Fruit fly (Drosophila melanogaster) whole organism, embryonic: ENCODE data around the gene Ask1.

ENCODE experiments used
- Asciz ChIP-seq: fragments of 200-800 bp; sonication (Bioruptor generic); optimal IDR thresholded peaks from 2 replicates; lab custom pipeline; 2017; ENCODE audit warnings: missing biosample characterization, mild to moderate bottlenecking, missing genetic modification characterization, missing genetic modification reagents
- B-H2 ChIP-seq: fragments of 200-800 bp; sonication (Bioruptor generic); optimal IDR thresholded peaks from 2 replicates; lab custom pipeline; 2018; ENCODE audit warnings: missing biosample characterization, mild to moderate bottlenecking, missing genetic modification characterization
- CG11085 ChIP-seq: fragments of 200-800 bp; sonication (Bioruptor generic); IDR thresholded peaks from 2 replicates; pipeline ENCODE4 v1.3.6; 2022; ENCODE audit warnings: missing biosample characterization, missing genetic modification characterization
- CG11723 ChIP-seq: fragments of 200-800 bp; sonication (Bioruptor generic); optimal IDR thresholded peaks from 2 replicates; lab custom pipeline; 2017; ENCODE audit warnings: missing biosample characterization, mild to moderate bottlenecking, missing genetic modification characterization
- CG13287 ChIP-seq: fragments of 200-800 bp; sonication (Bioruptor generic); IDR thresholded peaks from 2 replicates; pipeline ENCODE4 v1.3.6; 2022; ENCODE audit warnings: missing biosample characterization, missing genetic modification characterization; ENCODE audit not compliant: partially characterized antibody
- CG13894 ChIP-seq: fragments of 200-800 bp; sonication (Bioruptor generic); optimal IDR thresholded peaks from 3 replicates; lab custom pipeline; 2018; ENCODE audit warnings: missing biosample characterization, mild to moderate bottlenecking, missing genetic modification characterization, moderate library complexity
- CG16813 ChIP-seq: fragments of 200-800 bp; sonication (Bioruptor generic); IDR thresholded peaks from 3 replicates; pipeline ENCODE4 v1.3.6; 2022; ENCODE audit warnings: missing biosample characterization, missing genetic modification characterization; ENCODE audit not compliant: partially characterized antibody
- CG1792 ChIP-seq: fragments of 200-800 bp; sonication (Bioruptor generic); optimal IDR thresholded peaks from 2 replicates; lab custom pipeline; 2016; ENCODE audit warnings: missing biosample characterization, missing genetic modification characterization
- CG2889 ChIP-seq: fragments of 200-800 bp; sonication (Bioruptor generic); IDR thresholded peaks from 3 replicates; pipeline ENCODE4 v1.3.6; 2022; ENCODE audit warnings: missing biosample characterization, missing genetic modification characterization
- CG31388 ChIP-seq: fragments of 200-800 bp; sonication (Bioruptor generic); optimal IDR thresholded peaks from 2 replicates; lab custom pipeline; 2016; ENCODE audit warnings: missing biosample characterization, missing genetic modification characterization
- CG34422 ChIP-seq: fragments of 200-800 bp; sonication (Bioruptor generic); IDR thresholded peaks from 3 replicates; pipeline ENCODE4 v1.3.6; 2022; ENCODE audit warnings: missing biosample characterization, missing genetic modification characterization
- CG42726 ChIP-seq: fragments of 200-800 bp; sonication (Bioruptor generic); IDR thresholded peaks from 2 replicates; pipeline ENCODE4 v1.3.6; 2022; ENCODE audit warnings: missing biosample characterization, missing genetic modification characterization; ENCODE audit not compliant: partially characterized antibody
- CG4328 ChIP-seq: fragments of 200-800 bp; sonication (Bioruptor generic); optimal IDR thresholded peaks from 3 replicates; lab custom pipeline; 2017; ENCODE audit warnings: missing biosample characterization, missing genetic modification reagents, missing genetic modification characterization
- CG9437 ChIP-seq: fragments of 200-800 bp; sonication (Bioruptor generic); optimal IDR thresholded peaks from 2 replicates; lab custom pipeline; 2018; ENCODE audit warnings: missing biosample characterization, mild to moderate bottlenecking, missing genetic modification characterization
- CG9727 ChIP-seq: fragments of 200-800 bp; sonication (Bioruptor generic); optimal IDR thresholded peaks from 3 replicates; lab custom pipeline; 2017; ENCODE audit warnings: missing biosample characterization, mild to moderate bottlenecking, missing genetic modification characterization
- Camta ChIP-seq: fragments of 200-800 bp; sonication (Bioruptor generic); optimal IDR thresholded peaks from 2 replicates; lab custom pipeline; 2016; ENCODE audit warnings: missing biosample characterization, missing genetic modification characterization
- CkIIα-i1 ChIP-seq: fragments of 200-800 bp; sonication (Bioruptor generic); IDR thresholded peaks from 2 replicates; pipeline ENCODE4 v1.3.6; 2022; ENCODE audit warnings: missing biosample characterization, missing genetic modification characterization
- HLH3B ChIP-seq: fragments of 200-800 bp; sonication (Bioruptor generic); IDR thresholded peaks from 2 replicates; pipeline ENCODE4 v1.3.6; 2022; ENCODE audit warnings: missing biosample characterization, missing genetic modification characterization
- Hand ChIP-seq: fragments of 200-800 bp; sonication (Bioruptor generic); optimal IDR thresholded peaks from 2 replicates; lab custom pipeline; 2017; ENCODE audit warnings: mild to moderate bottlenecking, missing biosample characterization, missing genetic modification reagents, missing genetic modification characterization
- Kr ChIP-seq: fragments of 200-800 bp; sonication (Bioruptor generic); optimal IDR thresholded peaks from 2 replicates; lab custom pipeline; 2017; ENCODE audit warnings: missing biosample characterization, mild to moderate bottlenecking, missing genetic modification characterization
- Nf-YA ChIP-seq: fragments of 200-800 bp; sonication (Bioruptor generic); IDR thresholded peaks from 2 replicates; pipeline ENCODE4 v1.3.6; 2022; ENCODE audit warnings: missing biosample characterization, missing genetic modification characterization
- Nf-YC ChIP-seq: fragments of 200-800 bp; optimal IDR thresholded peaks from 3 replicates; lab custom pipeline; 2019; ENCODE audit warnings: missing biosample characterization, mild to moderate bottlenecking, missing genetic modification characterization, moderate library complexity
- Poxn ChIP-seq: fragments of 200-800 bp; sonication (Bioruptor generic); IDR thresholded peaks from 2 replicates; pipeline ENCODE4 v1.3.6; 2022; ENCODE audit warnings: missing biosample characterization, missing genetic modification characterization
- Scr ChIP-seq: fragments of 200-800 bp; sonication (Bioruptor generic); IDR thresholded peaks from 2 replicates; pipeline ENCODE4 v1.3.6; 2022; ENCODE audit warnings: missing biosample characterization, missing genetic modification characterization; ENCODE audit not compliant: partially characterized antibody
- Six4 ChIP-seq: fragments of 200-800 bp; sonication (Bioruptor generic); optimal IDR thresholded peaks from 2 replicates; lab custom pipeline; 2016; ENCODE audit warnings: missing biosample characterization, missing genetic modification characterization
- Tbp ChIP-seq: fragments of >200 bp; optimal IDR thresholded peaks from 2 replicates; lab custom pipeline; 2018; ENCODE audit warnings: missing biosample characterization, missing genetic modification characterization
- Vsx1 ChIP-seq: fragments of 200-800 bp; sonication (Bioruptor generic); optimal IDR thresholded peaks from 2 replicates; lab custom pipeline; 2017; ENCODE audit warnings: missing biosample characterization, mild to moderate bottlenecking, missing genetic modification characterization, missing genetic modification reagents
- cato ChIP-seq: fragments of 200-800 bp; sonication (Bioruptor generic); optimal IDR thresholded peaks from 2 replicates; lab custom pipeline; 2016; ENCODE audit warnings: missing biosample characterization, missing genetic modification characterization, borderline replicate concordance
- cg ChIP-seq: fragments of 200-800 bp; sonication (Bioruptor generic); optimal IDR thresholded peaks from 3 replicates; lab custom pipeline; 2019; ENCODE audit warnings: missing biosample characterization, mild to moderate bottlenecking, missing genetic modification characterization, moderate library complexity
- chinmo ChIP-seq: fragments of 200-800 bp; sonication (Bioruptor generic); IDR thresholded peaks from 4 replicates; pipeline ENCODE4 v1.3.6; 2022; ENCODE audit warnings: missing biosample characterization, missing genetic modification characterization; ENCODE audit not compliant: partially characterized antibody
- dan ChIP-seq: fragments of 200-800 bp; sonication (Bioruptor generic); IDR thresholded peaks from 2 replicates; pipeline ENCODE4 v1.3.6; 2022; ENCODE audit warnings: missing biosample characterization, missing genetic modification characterization
- dpn ChIP-seq, 2 experiments: fragments of 200-800 bp; sonication (Bioruptor generic); optimal IDR thresholded peaks; 3 replicates each; lab custom pipeline; 2016; ENCODE audit warnings: missing biosample characterization in 2 of 2, missing genetic modification characterization in 2 of 2
- ems ChIP-seq: fragments of 200-800 bp; sonication (Bioruptor generic); optimal IDR thresholded peaks from 3 replicates; lab custom pipeline; 2016; ENCODE audit warnings: missing biosample characterization, missing genetic modification characterization
- gce ChIP-seq: fragments of 200-800 bp; sonication (Bioruptor generic); IDR thresholded peaks from 3 replicates; pipeline ENCODE4 v1.3.6; 2022; ENCODE audit warnings: missing biosample characterization, missing genetic modification characterization
- gcm ChIP-seq: fragments of 200-800 bp; sonication (Bioruptor generic); optimal IDR thresholded peaks from 2 replicates; lab custom pipeline; 2019; ENCODE audit warnings: missing biosample characterization, mild to moderate bottlenecking, missing genetic modification characterization, moderate library complexity
- jing ChIP-seq: fragments of 200-800 bp; sonication (Bioruptor generic); optimal IDR thresholded peaks from 2 replicates; lab custom pipeline; 2018; ENCODE audit warnings: missing biosample characterization, mild to moderate bottlenecking, missing genetic modification characterization
- jumu ChIP-seq: fragments of 200-800 bp; sonication (Bioruptor generic); optimal IDR thresholded peaks from 3 replicates; lab custom pipeline; 2016; ENCODE audit warnings: missing biosample characterization, missing genetic modification characterization
- phol ChIP-seq: fragments of 200-800 bp; sonication (Bioruptor generic); optimal IDR thresholded peaks from 3 replicates; lab custom pipeline; 2018; ENCODE audit warnings: missing biosample characterization, mild to moderate bottlenecking, missing genetic modification characterization, moderate library complexity
- repo ChIP-seq: fragments of 200-800 bp; sonication (Bioruptor generic); optimal IDR thresholded peaks from 2 replicates; lab custom pipeline; 2016; ENCODE audit warnings: missing biosample characterization, missing genetic modification characterization
- ro ChIP-seq: fragments of 200-800 bp; sonication (Bioruptor generic); IDR thresholded peaks from 2 replicates; pipeline ENCODE4 v1.3.6; 2022; ENCODE audit warnings: missing biosample characterization, missing genetic modification characterization
- sc ChIP-seq, 3 experiments: fragments of >200 bp in 2 of 3; fragments of 200-800 bp in 1 of 3; sonication (Bioruptor generic) in 1 of 3; optimal IDR thresholded peaks; 2 replicates in 2 of 3; 3 replicates in 1 of 3; lab custom pipeline; 2017; ENCODE audit warnings: mild to moderate bottlenecking in 1 of 3, missing biosample characterization in 1 of 3, missing genetic modification characterization in 1 of 3, missing genetic modification reagents in 1 of 3
- sens-2 ChIP-seq: fragments of 200-800 bp; sonication (Bioruptor generic); IDR thresholded peaks from 2 replicates; pipeline ENCODE4 v1.3.6; 2022; ENCODE audit warnings: missing biosample characterization, missing genetic modification characterization
- slbo ChIP-seq: fragments of 200-800 bp; sonication (Bioruptor generic); IDR thresholded peaks from 2 replicates; pipeline ENCODE4 v1.3.6; 2022; ENCODE audit warnings: missing biosample characterization, missing genetic modification characterization
- tll ChIP-seq, 2 experiments: fragments of 200-800 bp in 1 of 2; fragments of >200 bp in 1 of 2; sonication (Bioruptor generic) in 1 of 2; optimal IDR thresholded peaks; 2 replicates each; lab custom pipeline; 2017 to 2019; ENCODE audit warnings: missing biosample characterization in 2 of 2, missing genetic modification characterization in 2 of 2, mild to moderate bottlenecking in 1 of 2, moderate library complexity in 1 of 2
- toy ChIP-seq: fragments of 200-800 bp; sonication (Bioruptor generic); IDR thresholded peaks from 2 replicates; pipeline ENCODE4 v1.3.6; 2022; ENCODE audit warnings: missing biosample characterization, missing genetic modification characterization
- zf30C ChIP-seq: fragments of 200-800 bp; sonication (Bioruptor generic); optimal IDR thresholded peaks from 3 replicates; lab custom pipeline; 2018; ENCODE audit warnings: missing biosample characterization, mild to moderate bottlenecking, missing genetic modification characterization
- zfh1 ChIP-seq: fragments of 200-800 bp; sonication (Bioruptor generic); IDR thresholded peaks from 3 replicates; pipeline ENCODE4 v1.3.6; 2022; ENCODE audit warnings: missing biosample characterization, missing genetic modification characterization

The Ask1 gene

dm6 chr3R:19863979-19864775 is 15.3 kb upstream of the Ask1 start, which contains the start of the genes CG4572 and CG4686 (continued):
- peak; percentile 7 for TF ChIP-seq gcm (GFP tag; lab: Kevin White, UChicago)
- peak; percentile 50 for TF ChIP-seq CG11723 (GFP tag; lab: Kevin White, UChicago)
- TF ChIP-seq dan (GFP tag; lab: Robert Waterston, UW): no peak
- TF ChIP-seq B-H2: peak; percentile 78
- TF ChIP-seq CG1792 (GFP tag; lab: Kevin White, UChicago): peak; percentile 36
- peak; percentile 33; the same call in 1 of the 2 replicates for TF ChIP-seq sens-2 (GFP tag; lab: Robert Waterston, UW)
- TF ChIP-seq CG9727 (GFP tag; lab: Kevin White, UChicago): peak; percentile 63
- TF ChIP-seq chinmo: no peak
- no peak for TF ChIP-seq cg (GFP tag; lab: Kevin White, UChicago)
- TF ChIP-seq Nf-YA: no peak
- peak; percentile 68 for TF ChIP-seq HLH3B (GFP tag; lab: Robert Waterston, UW)
- TF ChIP-seq Six4: peak; percentile 57
- no peak for TF ChIP-seq CG42726 (GFP tag; lab: Robert Waterston, UW)
- TF ChIP-seq CG4328 (GFP tag; lab: Kevin White, UChicago): peak; percentile 68
- TF ChIP-seq zf30C (GFP tag; lab: Kevin White, UChicago): peak; percentile 87
- 0 out of 2 replicates have a peak, but pooled peaks have one; percentile 5 for TF ChIP-seq toy
- 0 out of 2 replicates have a peak, but pooled peaks have one; percentile 12 for TF ChIP-seq ro (GFP tag; lab: Robert Waterston, UW)
- peak; percentile 78 to 80 for TF ChIP-seq dpn (GFP tag; optimal IDR thresholded peaks at IDR 0.05; lab: Kevin White, UChicago)
- peak; percentile 55 for TF ChIP-seq CG13894 (tag; lab: Kevin White, UChicago)
- peak; percentile 58; the same call in 1 of the 2 replicates for TF ChIP-seq CG13287 (GFP tag; lab: Robert Waterston, UW)
- TF ChIP-seq jumu: peak; percentile 65
- no peak for TF ChIP-seq CG2889 (GFP tag; lab: Robert Waterston, UW)
- peak; percentile 80 for TF ChIP-seq CG11085 (GFP tag; lab: Robert Waterston, UW)
- TF ChIP-seq cato: peak; percentile 10
- TF ChIP-seq zfh1: no peak; the same call in 1 of the 3 replicates
- TF ChIP-seq phol: peak; percentile 88
- no peak for TF ChIP-seq sc (optimal IDR thresholded peaks at IDR 0.05; lab: Kevin White, UChicago)
- TF ChIP-seq sc (GFP tag; optimal IDR thresholded peaks at IDR 0.05; lab: Kevin White, UChicago): peak; percentile 22
- no peak for TF ChIP-seq CG16813 (GFP tag; lab: Robert Waterston, UW)
- TF ChIP-seq Poxn: no peak
- peak; percentile 75 for TF ChIP-seq slbo (GFP tag; lab: Robert Waterston, UW)
- peak; percentile 83 for TF ChIP-seq Nf-YC
- TF ChIP-seq Hand (GFP tag; lab: Kevin White, UChicago): no peak
- TF ChIP-seq CG34422 (GFP tag; lab: Robert Waterston, UW): peak; percentile 85
- TF ChIP-seq gce (GFP tag; lab: Robert Waterston, UW): peak; percentile 67; the same call in 2 of the 3 replicates
- TF ChIP-seq repo (GFP tag; lab: Kevin White, UChicago): peak; percentile 67
- TF ChIP-seq ems (GFP tag; lab: Kevin White, UChicago): peak; percentile 89
- no peak for TF ChIP-seq Vsx1 (GFP tag; lab: Kevin White, UChicago)
- TF ChIP-seq Camta (GFP tag; lab: Kevin White, UChicago): peak; percentile 38
- peak in 1 of 2 experiments; percentile 13 for TF ChIP-seq tll (GFP tag; optimal IDR thresholded peaks at IDR 0.05; lab: Kevin White, UChicago)
- TF ChIP-seq CkIIα-i1 (GFP tag; lab: Robert Waterston, UW): no peak
- TF ChIP-seq CG9437 (GFP tag; lab: Kevin White, UChicago): peak; percentile 74
- no peak for TF ChIP-seq Kr (GFP tag; lab: Kevin White, UChicago)
- TF ChIP-seq jing (GFP tag; lab: Kevin White, UChicago): peak; percentile 23
- TF ChIP-seq Scr (GFP tag; lab: Robert Waterston, UW): peak; percentile 37; the same call in 1 of the 2 replicates
- TF ChIP-seq CG31388 (GFP tag; lab: Kevin White, UChicago): peak; percentile 55
- no peak for TF ChIP-seq Tbp (GFP tag; lab: Kevin White, UChicago)
- peak; percentile 56 for TF ChIP-seq Asciz
